Worm (Caenorhabditis elegans) whole organism, early embryonic: ENCODE results near the gene xbx-9.

Experiments used
- B0310.2 ChIP-seq: sonication (generic microtip); optimal IDR thresholded peaks from 2 replicates; lab custom pipeline; 2016; ENCODE audit warnings: mild to moderate bottlenecking, missing genetic modification characterization, missing compliant biosample characterization
- F13C5.2 ChIP-seq: sonication (generic microtip); optimal IDR thresholded peaks from 2 replicates; lab custom pipeline; 2017; ENCODE audit warnings: mild to moderate bottlenecking, missing genetic modification characterization, inconsistent platforms, missing compliant biosample characterization
- aly-1 ChIP-seq: sonication (generic microtip); optimal IDR thresholded peaks from 2 replicates; lab custom pipeline; 2016; ENCODE audit warnings: missing genetic modification characterization, missing compliant biosample characterization
- ama-1 ChIP-seq: fragments of 150-350 bp; optimal IDR thresholded peaks from 2 replicates; lab custom pipeline; 2014
- ceh-13 ChIP-seq: fragments of 200-800 bp; sonication (Bioruptor generic); optimal IDR thresholded peaks from 2 replicates; lab custom pipeline; 2018; ENCODE audit warnings: mild to moderate bottlenecking, missing genetic modification characterization, missing compliant biosample characterization
- ceh-36 ChIP-seq: sonication (generic microtip); optimal IDR thresholded peaks from 2 replicates; lab custom pipeline; 2016; ENCODE audit warnings: missing genetic modification characterization, inconsistent platforms, missing compliant biosample characterization
- ets-7 ChIP-seq: sonication (generic microtip); optimal IDR thresholded peaks from 2 replicates; lab custom pipeline; 2016; ENCODE audit warnings: missing genotype, missing genetic modification characterization, missing compliant biosample characterization
- flt-1 ChIP-seq: fragments of 200-800 bp; sonication (Bioruptor generic); IDR thresholded peaks from 2 replicates; pipeline ENCODE4 v1.3.6; 2022; ENCODE audit warnings: missing genetic modification characterization, missing compliant biosample characterization
- hmbx-1 ChIP-seq: sonication (generic microtip); optimal IDR thresholded peaks from 2 replicates; lab custom pipeline; 2016; ENCODE audit warnings: mild to moderate bottlenecking, missing genetic modification characterization, missing compliant biosample characterization
- hmg-4 ChIP-seq: fragments of 200-800 bp; sonication (Bioruptor generic); optimal IDR thresholded peaks from 2 replicates; lab custom pipeline; 2018; ENCODE audit warnings: mild to moderate bottlenecking, missing genetic modification characterization, missing compliant biosample characterization
- hnd-1 ChIP-seq: sonication (generic microtip); optimal IDR thresholded peaks from 2 replicates; lab custom pipeline; 2016; ENCODE audit warnings: missing genetic modification characterization, missing compliant biosample characterization
- pes-1 ChIP-seq: fragments of 200-800 bp; sonication (Bioruptor generic); IDR thresholded peaks from 2 replicates; pipeline ENCODE4 v1.3.6; 2022; ENCODE audit warnings: missing genetic modification reagents, missing genetic modification characterization, missing compliant biosample characterization
- scrt-1 ChIP-seq: fragments of 200-800 bp; sonication (Bioruptor generic); IDR thresholded peaks from 2 replicates; pipeline ENCODE4 v1.3.6; 2022; ENCODE audit warnings: missing genetic modification characterization, missing compliant biosample characterization
- sea-1 ChIP-seq: fragments of 200-800 bp; sonication (Bioruptor generic); conservative IDR thresholded peaks from 2 replicates; pipeline ENCODE4 v1.3.6; 2022; ENCODE audit warnings: missing genetic modification characterization, missing compliant biosample characterization
- tbx-11 ChIP-seq: fragments of 200-800 bp; sonication (Bioruptor generic); IDR thresholded peaks from 2 replicates; pipeline ENCODE4 v1.3.6; 2022; ENCODE audit warnings: missing genetic modification characterization, missing compliant biosample characterization
- tbx-37 ChIP-seq: fragments of 200-800 bp; sonication (Bioruptor generic); conservative IDR thresholded peaks from 2 replicates; pipeline ENCODE4 v1.3.6; 2022; ENCODE audit warnings: missing genetic modification reagents, missing genetic modification characterization, missing compliant biosample characterization
- tra-4 ChIP-seq: sonication (generic microtip); optimal IDR thresholded peaks from 2 replicates; lab custom pipeline; 2017; ENCODE audit warnings: missing genetic modification characterization, missing compliant biosample characterization

Gene xbx-9

ce11 chrV:12706511-12706910, 27.5 kb upstream of the xbx-9 start:
- TF ChIP-seq hmg-4 (no peak), pes-1 (no peak), sea-1 (GFP tag; lab: Robert Waterston, UW) (no peak), aly-1 (tag; lab: Kevin White, UChicago) (no peak), tra-4 (tag; lab: Kevin White, UChicago) (no peak), hmbx-1 (tag; lab: Kevin White, UChicago) (no peak), flt-1 (GFP tag; lab: Robert Waterston, UW) (no peak)

- no peak for TF ChIP-seq tbx-11
- TF ChIP-seq hmbx-1 (tag; lab: Kevin White, UChicago) = no peak
- TF ChIP-seq ceh-13 (GFP tag; lab: Kevin White, UChicago) = no peak
Observed at ce11 chrV:12708305-12708704, 25.7 kb upstream of the xbx-9 start, which contains the start of gene R11D1.2. Gene R11D1.2, plus strand, starts transcription at chrV:12708605.

ce11 chrV:12711999-12712398, 22.0 kb upstream of the xbx-9 start, which contains the start of gene R11D1.3:
Gene R11D1.3, minus strand, starts transcription at chrV:12712099.
- no peak for TF ChIP-seq B0310.2 (tag; lab: Kevin White, UChicago)
- TF ChIP-seq aly-1 (tag; lab: Kevin White, UChicago) = no peak
- no peak for TF ChIP-seq hnd-1 (tag; lab: Kevin White, UChicago)
- no peak for TF ChIP-seq sea-1 (GFP tag; lab: Robert Waterston, UW)
- TF ChIP-seq scrt-1 (GFP tag; lab: Robert Waterston, UW) = no peak
- TF ChIP-seq hmbx-1 (tag; lab: Kevin White, UChicago) = no peak
- no peak for TF ChIP-seq tbx-37 (GFP tag; lab: Robert Waterston, UW)

ce11 chrV:12714120-12714519, 19.9 kb upstream of the xbx-9 start, which contains the start of gene R11D1.4:
Gene R11D1.4, minus strand, starts transcription at chrV:12714220.
- TF ChIP-seq ceh-13 (GFP tag; lab: Kevin White, UChicago) (no peak), ets-7 (tag; lab: Kevin White, UChicago) (no peak), scrt-1 (GFP tag; lab: Robert Waterston, UW) (no peak), ama-1 (lab: Kevin White, UChicago) (no peak), tbx-11 (no peak), F13C5.2 (tag; lab: Kevin White, UChicago) (no peak), tbx-37 (GFP tag; lab: Robert Waterston, UW) (no peak), pes-1 (no peak), aly-1 (tag; lab: Kevin White, UChicago) (no peak), sea-1 (GFP tag; lab: Robert Waterston, UW) (no peak), tra-4 (tag; lab: Kevin White, UChicago) (no peak)

ce11 chrV:12716447-12716846, 17.6 kb upstream of the xbx-9 start, which contains the start of gene str-178:
Gene str-178, minus strand, starts transcription at chrV:12716547.
- TF ChIP-seq aly-1 (tag; lab: Kevin White, UChicago) = no peak
- TF ChIP-seq ama-1 (lab: Kevin White, UChicago) = no peak
- TF ChIP-seq B0310.2 (tag; lab: Kevin White, UChicago) = no peak
- TF ChIP-seq tbx-11 = no peak
- TF ChIP-seq tra-4 (tag; lab: Kevin White, UChicago) = no peak
- no peak for TF ChIP-seq ceh-36
- TF ChIP-seq tbx-37 (GFP tag; lab: Robert Waterston, UW) = no peak
- no peak for TF ChIP-seq hmbx-1 (tag; lab: Kevin White, UChicago)
- TF ChIP-seq pes-1 = no peak
- TF ChIP-seq hmg-4 = no peak
- TF ChIP-seq flt-1 (GFP tag; lab: Robert Waterston, UW) = no peak
- no peak for TF ChIP-seq F13C5.2 (tag; lab: Kevin White, UChicago)
- TF ChIP-seq hnd-1 (tag; lab: Kevin White, UChicago) = no peak
- no peak for TF ChIP-seq ceh-13 (GFP tag; lab: Kevin White, UChicago)
- no peak for TF ChIP-seq sea-1 (GFP tag; lab: Robert Waterston, UW)
- TF ChIP-seq ets-7 (tag; lab: Kevin White, UChicago) = no peak

ce11 chrV:12718622-12719021, 15.4 kb upstream of the xbx-9 start, which contains the start of gene str-181:
Gene str-181, minus strand, starts transcription at chrV:12718722.
- TF ChIP-seq B0310.2 (tag; lab: Kevin White, UChicago) = no peak
- TF ChIP-seq sea-1 (GFP tag; lab: Robert Waterston, UW) = no peak
- TF ChIP-seq hnd-1 (tag; lab: Kevin White, UChicago) = no peak
- no peak for TF ChIP-seq aly-1 (tag; lab: Kevin White, UChicago)
- no peak for TF ChIP-seq ama-1 (lab: Kevin White, UChicago)
- TF ChIP-seq ets-7 (tag; lab: Kevin White, UChicago) = no peak
- TF ChIP-seq F13C5.2 (tag; lab: Kevin White, UChicago) = no peak
- no peak for TF ChIP-seq pes-1
- no peak for TF ChIP-seq ceh-36
- no peak for TF ChIP-seq flt-1 (GFP tag; lab: Robert Waterston, UW)

ce11 chrV:12719713-12720112, 14.3 kb upstream of the xbx-9 start, which contains the start of gene R11D1.7:
Gene R11D1.7, plus strand, starts transcription at chrV:12720013.
- no peak for TF ChIP-seq tbx-11
- no peak for TF ChIP-seq sea-1 (GFP tag; lab: Robert Waterston, UW)
- TF ChIP-seq aly-1 (tag; lab: Kevin White, UChicago) = no peak

- TF ChIP-seq tbx-11 (no peak), hmbx-1 (tag; lab: Kevin White, UChicago) (no peak), ama-1 (lab: Kevin White, UChicago) (no peak), pes-1 (no peak), ets-7 (tag; lab: Kevin White, UChicago) (no peak), ceh-36 (no peak), flt-1 (GFP tag; lab: Robert Waterston, UW) (no peak), F13C5.2 (tag; lab: Kevin White, UChicago) (no peak), B0310.2 (tag; lab: Kevin White, UChicago) (no peak), aly-1 (tag; lab: Kevin White, UChicago) (no peak), ceh-13 (GFP tag; lab: Kevin White, UChicago) (no peak), tra-4 (tag; lab: Kevin White, UChicago) (no peak), scrt-1 (GFP tag; lab: Robert Waterston, UW) (no peak), hnd-1 (tag; lab: Kevin White, UChicago) (no peak), sea-1 (GFP tag; lab: Robert Waterston, UW) (no peak), hmg-4 (no peak)
Observed at ce11 chrV:12725893-12726292, 8.1 kb upstream of the xbx-9 start, which contains the start of gene R11D1.12. Gene R11D1.12, minus strand, starts transcription at chrV:12725993.
